Fruit fly (Drosophila melanogaster): ENCODE data around the gene CG17917.

CG17917 gene

DNA sequence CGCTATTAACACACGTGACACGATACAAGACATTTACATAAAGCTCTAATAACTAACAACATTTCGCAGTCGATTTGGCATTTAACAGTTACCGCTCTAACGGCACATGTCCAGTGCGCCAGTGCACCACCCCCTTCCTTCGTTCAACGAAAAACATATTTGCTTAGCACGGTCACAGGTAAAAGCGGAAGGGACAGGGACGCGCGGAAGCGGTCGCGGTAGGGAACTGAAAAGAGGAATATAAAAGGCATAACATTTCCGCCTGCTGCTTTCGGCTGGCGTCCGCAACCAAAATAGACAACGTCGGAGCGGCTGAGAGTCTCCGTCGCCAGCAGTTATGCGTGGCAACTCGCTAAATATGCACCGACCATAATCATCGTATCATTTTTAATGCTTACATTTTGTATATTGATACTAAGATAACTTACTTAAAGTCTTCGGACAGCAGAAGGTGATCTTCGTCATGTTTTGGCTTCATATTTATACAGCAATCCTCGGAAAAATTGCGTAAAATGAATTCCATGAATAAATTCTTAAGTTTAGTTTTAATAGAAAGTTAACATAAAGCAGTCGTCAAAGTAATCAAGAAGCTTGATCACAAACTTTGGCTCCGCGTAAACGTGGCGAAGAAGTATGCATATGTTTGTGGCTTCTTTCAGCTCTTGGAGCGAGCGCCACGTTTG, 10.1 kb downstream of the CG17917 start (continued):
- TF ChIP-seq Doc2 (GFP tag; IDR thresholded peaks at IDR 0.05): no peak
- no peak for TF ChIP-seq CG14050 (GFP tag; IDR thresholded peaks at IDR 0.05)
- TF ChIP-seq al (GFP tag; IDR thresholded peaks at IDR 0.05): no peak
- TF ChIP-seq CG4282 (GFP tag; optimal IDR thresholded peaks at IDR 0.05): no peak
- peak; percentile 9 for TF ChIP-seq CG1233 (GFP tag; optimal IDR thresholded peaks at IDR 0.05)
- peak; percentile 2 for TF ChIP-seq CG9727 (GFP tag; optimal IDR thresholded peaks at IDR 0.05)
- TF ChIP-seq tap (tag; optimal IDR thresholded peaks at IDR 0.05): no peak
- TF ChIP-seq CG13296 (GFP tag; optimal IDR thresholded peaks at IDR 0.05): peak; percentile 41
- TF ChIP-seq CG11504 (tag; optimal IDR thresholded peaks at IDR 0.05): peak; percentile 54
- no peak for TF ChIP-seq wek (GFP tag; optimal IDR thresholded peaks at IDR 0.05)
- TF ChIP-seq Gug (GFP tag; IDR thresholded peaks at IDR 0.05): no peak
- peak; percentile 35 for TF ChIP-seq Oli (tag; optimal IDR thresholded peaks at IDR 0.05)
- peak; percentile 45 for TF ChIP-seq phol (tag; optimal IDR thresholded peaks at IDR 0.05)
- TF ChIP-seq CG4424 (GFP tag; optimal IDR thresholded peaks at IDR 0.05): peak; percentile 38
- TF ChIP-seq mam (GFP tag; optimal IDR thresholded peaks at IDR 0.05): no peak
- no peak for TF ChIP-seq Bgb (GFP tag; IDR thresholded peaks at IDR 0.05; ENCODE audit: partially characterized antibody)
- peak; percentile 50 for TF ChIP-seq cg (GFP tag; optimal IDR thresholded peaks at IDR 0.05)
- TF ChIP-seq CG10979 (tag; optimal IDR thresholded peaks at IDR 0.05): peak; percentile 38
- peak; percentile 49 for TF ChIP-seq cwo (GFP tag; optimal IDR thresholded peaks at IDR 0.05)
- TF ChIP-seq CG31441 (GFP tag; IDR thresholded peaks at IDR 0.05): peak; percentile 41; the same call in 1 of the 2 replicates
- TF ChIP-seq CG17385 (GFP tag; optimal IDR thresholded peaks at IDR 0.05): no peak
- TF ChIP-seq Mes4 (GFP tag; optimal IDR thresholded peaks at IDR 0.05): no peak
- TF ChIP-seq gem (tag; optimal IDR thresholded peaks at IDR 0.05): peak; percentile 51
- TF ChIP-seq CG7839 (tag; optimal IDR thresholded peaks at IDR 0.05): peak; percentile 38
- TF ChIP-seq nom (GFP tag; optimal IDR thresholded peaks at IDR 0.05): no peak
- TF ChIP-seq Mad (GFP tag; optimal IDR thresholded peaks at IDR 0.05): no peak
- TF ChIP-seq sens (GFP tag): peak; percentile 85
- no peak for TF ChIP-seq hkb (optimal IDR thresholded peaks at IDR 0.05)
- TF ChIP-seq hkb (GFP tag; IDR thresholded peaks at IDR 0.05): 0 out of 2 replicates have a peak, but pooled peaks have one; percentile 17
- peak; percentile 10 for TF ChIP-seq CG15269 (tag; optimal IDR thresholded peaks at IDR 0.05)
- no peak for TF ChIP-seq so (GFP tag; IDR thresholded peaks at IDR 0.05)
- TF ChIP-seq Ada2b (GFP tag; IDR thresholded peaks at IDR 0.05): no peak
- TF ChIP-seq CG12299 (tag; optimal IDR thresholded peaks at IDR 0.05): peak; percentile 13
- peak; percentile 5 for TF ChIP-seq CG5180 (GFP tag; optimal IDR thresholded peaks at IDR 0.05)

DNA sequence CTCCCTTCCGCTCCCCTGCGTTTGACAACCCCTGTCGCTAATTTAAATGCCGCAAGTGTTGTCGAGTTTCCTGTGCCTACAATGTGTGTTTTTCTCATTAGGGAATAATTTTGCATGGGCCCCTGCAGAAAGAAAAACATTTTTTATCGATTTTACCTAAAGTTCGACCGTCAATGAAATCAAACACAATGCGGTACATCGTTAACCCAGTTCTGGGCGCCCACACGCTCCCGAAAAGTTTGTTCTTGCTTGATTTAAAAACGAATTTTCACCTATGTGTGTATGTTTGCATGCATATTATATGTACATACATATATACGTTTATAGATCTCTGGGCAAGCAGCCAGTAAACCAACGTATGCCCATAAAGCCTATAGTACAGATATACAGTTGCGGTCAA, 10.7 kb downstream of the CG17917 start:
- peak; percentile 46 for TF ChIP-seq Ets65A (GFP tag)
- no peak for TF ChIP-seq CG16815 (GFP tag; optimal IDR thresholded peaks at IDR 0.05)
- TF ChIP-seq Fer3 (tag; optimal IDR thresholded peaks at IDR 0.05): no peak
- TF ChIP-seq CG12299 (tag; optimal IDR thresholded peaks at IDR 0.05): no peak
- TF ChIP-seq C15 (GFP tag; IDR thresholded peaks at IDR 0.05): no peak
- no peak for TF ChIP-seq caup (GFP tag; optimal IDR thresholded peaks at IDR 0.05; ENCODE audit: severe bottlenecking)
- peak; percentile 55; the same call in 1 of the 2 replicates for TF ChIP-seq crol (GFP tag; IDR thresholded peaks at IDR 0.05)
- no peak for TF ChIP-seq fu2 (GFP tag; optimal IDR thresholded peaks at IDR 0.05)
- TF ChIP-seq CG11695 (GFP tag; IDR thresholded peaks at IDR 0.05): no peak
- no peak for TF ChIP-seq YL-1 (GFP tag; optimal IDR thresholded peaks at IDR 0.05)
- TF ChIP-seq CG6791 (GFP tag; IDR thresholded peaks at IDR 0.05; ENCODE audit: partially characterized antibody): no peak
- no peak for TF ChIP-seq vnd (GFP tag; IDR thresholded peaks at IDR 0.05; ENCODE audit: partially characterized antibody)
- TF ChIP-seq pita (GFP tag; optimal IDR thresholded peaks at IDR 0.05): no peak
- TF ChIP-seq da (GFP tag; optimal IDR thresholded peaks at IDR 0.05): no peak
- no peak for TF ChIP-seq Kr (GFP tag; optimal IDR thresholded peaks at IDR 0.05)
- TF ChIP-seq CG18011 (GFP tag; optimal IDR thresholded peaks at IDR 0.05): no peak
- peak; percentile 71; the same call in 2 of the 3 replicates for TF ChIP-seq sr (GFP tag; IDR thresholded peaks at IDR 0.05)
- TF ChIP-seq CG15696 (tag; optimal IDR thresholded peaks at IDR 0.05): no peak
- no peak for TF ChIP-seq Deaf1 (tag; optimal IDR thresholded peaks at IDR 0.05)
